Worm (Caenorhabditis elegans) whole organism, midembryonic: ENCODE measurements around the gene R05G9.3.

ENCODE experiments used
- T22C8.4 ChIP-seq: fragments of 200-800 bp; sonication (Bioruptor generic); IDR thresholded peaks from 2 replicates; pipeline ENCODE4 v1.3.6; 2022; ENCODE audit warnings: missing genetic modification characterization, missing compliant biosample characterization
- cog-1 ChIP-seq: sonication (generic microtip); optimal IDR thresholded peaks from 2 replicates; lab custom pipeline; 2016; ENCODE audit warnings: missing genetic modification characterization, missing compliant biosample characterization
- flt-1 ChIP-seq: fragments of 200-800 bp; sonication (Bioruptor generic); IDR thresholded peaks from 2 replicates; pipeline ENCODE4 v1.3.6; 2022; ENCODE audit warnings: missing genetic modification characterization, missing compliant biosample characterization
- klf-2 ChIP-seq: fragments of 200-800 bp; sonication (Bioruptor generic); conservative IDR thresholded peaks from 2 replicates; pipeline ENCODE4 v1.3.6; 2022; ENCODE audit warnings: missing genetic modification reagents, missing genetic modification characterization, missing compliant biosample characterization
- med-1 ChIP-seq: sonication (generic microtip); optimal IDR thresholded peaks from 2 replicates; lab custom pipeline; 2017; ENCODE audit warnings: missing genetic modification characterization, mild to moderate bottlenecking, missing compliant biosample characterization, antibody characterized with exemption, missing genetic modification reagents; ENCODE audit not compliant: insufficient read depth
- ref-1 ChIP-seq: fragments of 200-800 bp; sonication (Bioruptor generic); conservative IDR thresholded peaks from 2 replicates; pipeline ENCODE4 v1.3.6; 2022; ENCODE audit warnings: missing genetic modification reagents, missing genetic modification characterization, missing compliant biosample characterization
- tab-1 ChIP-seq: fragments of 200-800 bp; sonication (Bioruptor generic); IDR thresholded peaks from 2 replicates; pipeline ENCODE4 v1.3.6; 2022; ENCODE audit warnings: missing genetic modification characterization, missing compliant biosample characterization
- ztf-23 ChIP-seq: fragments of 200-800 bp; sonication (Bioruptor generic); IDR thresholded peaks from 2 replicates; pipeline ENCODE4 v1.3.6; 2022; ENCODE audit warnings: missing genetic modification reagents, missing genetic modification characterization, missing compliant biosample characterization
- ztf-29 ChIP-seq: fragments of 200-800 bp; sonication (Bioruptor generic); IDR thresholded peaks from 2 replicates; pipeline ENCODE4 v1.3.6; 2022; ENCODE audit warnings: missing genetic modification reagents, missing genetic modification characterization, missing compliant biosample characterization

The R05G9.3 gene

ce11 chrII:6522622-6523254 lies 21.4 kb upstream of the R05G9.3 start:
- peak; percentile 70 for TF ChIP-seq flt-1 (GFP tag; lab: Robert Waterston, UW)
- TF ChIP-seq ztf-23 (GFP tag; lab: Robert Waterston, UW): 0 out of 2 replicates have a peak, but pooled peaks have one; percentile 69
- TF ChIP-seq T22C8.4 (GFP tag; lab: Robert Waterston, UW): no peak
- peak; percentile 51 for TF ChIP-seq cog-1 (tag; lab: Kevin White, UChicago)
- no peak for TF ChIP-seq klf-2
- TF ChIP-seq tab-1 (GFP tag; lab: Robert Waterston, UW): 0 out of 2 replicates have a peak, but pooled peaks have one; percentile 47
- TF ChIP-seq ztf-29 (GFP tag; lab: Robert Waterston, UW): no peak
- no peak for TF ChIP-seq ref-1 (GFP tag; lab: Robert Waterston, UW)
- no peak for TF ChIP-seq med-1

ce11 chrII:6521316-6521715 lies 20.0 kb upstream of the R05G9.3 start, which contains the start of gene toe-2:
Gene toe-2, minus strand, starts transcription at chrII:6521385.
- TF ChIP-seq ztf-29 (GFP tag; lab: Robert Waterston, UW): no peak
- no peak for TF ChIP-seq med-1
- TF ChIP-seq flt-1 (GFP tag; lab: Robert Waterston, UW): no peak
- no peak for TF ChIP-seq klf-2
- TF ChIP-seq cog-1 (tag; lab: Kevin White, UChicago): no peak
- no peak for TF ChIP-seq T22C8.4 (GFP tag; lab: Robert Waterston, UW)
- no peak for TF ChIP-seq tab-1 (GFP tag; lab: Robert Waterston, UW)
- TF ChIP-seq ref-1 (GFP tag; lab: Robert Waterston, UW): no peak
- TF ChIP-seq ztf-23 (GFP tag; lab: Robert Waterston, UW): no peak

- no peak for TF ChIP-seq ref-1 (GFP tag; lab: Robert Waterston, UW)
- TF ChIP-seq ztf-23 (GFP tag; lab: Robert Waterston, UW): no peak
- TF ChIP-seq tab-1 (GFP tag; lab: Robert Waterston, UW): no peak
- TF ChIP-seq klf-2: no peak
- no peak for TF ChIP-seq ztf-29 (GFP tag; lab: Robert Waterston, UW)
- no peak for TF ChIP-seq flt-1 (GFP tag; lab: Robert Waterston, UW)
- no peak for TF ChIP-seq cog-1 (tag; lab: Kevin White, UChicago)
- TF ChIP-seq med-1: no peak
- TF ChIP-seq T22C8.4 (GFP tag; lab: Robert Waterston, UW): no peak
Measured at ce11 chrII:6520103-6520502, 18.8 kb upstream of the R05G9.3 start.

ce11 chrII:6519703-6520102 lies 18.4 kb upstream of the R05G9.3 start:
- TF ChIP-seq med-1: no peak
- TF ChIP-seq tab-1 (GFP tag; lab: Robert Waterston, UW): no peak
- TF ChIP-seq ref-1 (GFP tag; lab: Robert Waterston, UW): no peak
- no peak for TF ChIP-seq klf-2
- TF ChIP-seq ztf-23 (GFP tag; lab: Robert Waterston, UW): no peak
- TF ChIP-seq cog-1 (tag; lab: Kevin White, UChicago): no peak
- TF ChIP-seq T22C8.4 (GFP tag; lab: Robert Waterston, UW): no peak
- no peak for TF ChIP-seq flt-1 (GFP tag; lab: Robert Waterston, UW)
- no peak for TF ChIP-seq ztf-29 (GFP tag; lab: Robert Waterston, UW)

- TF ChIP-seq klf-2 (no peak), flt-1 (GFP tag; lab: Robert Waterston, UW) (no peak), cog-1 (tag; lab: Kevin White, UChicago) (no peak), tab-1 (GFP tag; lab: Robert Waterston, UW) (no peak), ztf-23 (GFP tag; lab: Robert Waterston, UW) (no peak), ztf-29 (GFP tag; lab: Robert Waterston, UW) (no peak), ref-1 (GFP tag; lab: Robert Waterston, UW) (no peak), med-1 (no peak), T22C8.4 (GFP tag; lab: Robert Waterston, UW) (no peak)
Measured at ce11 chrII:6516276-6516675, 15.0 kb upstream of the R05G9.3 start, which contains the start of gene C56E6.7. Gene C56E6.7, plus strand, starts transcription at chrII:6516576.

ce11 chrII:6513911-6514310 lies 12.6 kb upstream of the R05G9.3 start, which contains the start of gene R05G9R.1:
Gene R05G9R.1, minus strand, starts transcription at chrII:6514011.
- TF ChIP-seq ztf-23 (GFP tag; lab: Robert Waterston, UW) (no peak), T22C8.4 (GFP tag; lab: Robert Waterston, UW) (no peak), flt-1 (GFP tag; lab: Robert Waterston, UW) (no peak), ref-1 (GFP tag; lab: Robert Waterston, UW) (no peak), cog-1 (tag; lab: Kevin White, UChicago) (no peak), med-1 (no peak), tab-1 (GFP tag; lab: Robert Waterston, UW) (no peak)

ce11 chrII:6513357-6513756 lies 12.0 kb upstream of the R05G9.3 start:
- TF ChIP-seq cog-1 (tag; lab: Kevin White, UChicago) (no peak), tab-1 (GFP tag; lab: Robert Waterston, UW) (no peak), ztf-23 (GFP tag; lab: Robert Waterston, UW) (no peak), ztf-29 (GFP tag; lab: Robert Waterston, UW) (no peak), flt-1 (GFP tag; lab: Robert Waterston, UW) (no peak), ref-1 (GFP tag; lab: Robert Waterston, UW) (no peak), T22C8.4 (GFP tag; lab: Robert Waterston, UW) (no peak), klf-2 (no peak), med-1 (no peak)

ce11 chrII:6502826-6503225 lies 1.5 kb upstream of the R05G9.3 start, which contains the start of gene R05G9.1:
Gene R05G9.1, plus strand, starts transcription at chrII:6503168.
- TF ChIP-seq med-1 (no peak), ztf-29 (GFP tag; lab: Robert Waterston, UW) (no peak), T22C8.4 (GFP tag; lab: Robert Waterston, UW) (no peak), ztf-23 (GFP tag; lab: Robert Waterston, UW) (no peak), cog-1 (tag; lab: Kevin White, UChicago) (no peak), flt-1 (GFP tag; lab: Robert Waterston, UW) (no peak), ref-1 (GFP tag; lab: Robert Waterston, UW) (no peak), klf-2 (no peak), tab-1 (GFP tag; lab: Robert Waterston, UW) (no peak)

ce11 chrII:6500161-6500560 lies 1.2 kb downstream of the R05G9.3 start, which contains the start of gene R05G9.5:
Gene R05G9.5, minus strand, starts transcription at chrII:6500261.
- TF ChIP-seq tab-1 (GFP tag; lab: Robert Waterston, UW) (no peak), ztf-29 (GFP tag; lab: Robert Waterston, UW) (no peak), T22C8.4 (GFP tag; lab: Robert Waterston, UW) (no peak), cog-1 (tag; lab: Kevin White, UChicago) (no peak), med-1 (no peak), ztf-23 (GFP tag; lab: Robert Waterston, UW) (no peak), flt-1 (GFP tag; lab: Robert Waterston, UW) (no peak), ref-1 (GFP tag; lab: Robert Waterston, UW) (no peak), klf-2 (no peak)
